Fruit fly (Drosophila melanogaster): ENCODE measurements around the gene GATAd.
A peak's percentile ranks its signal among the peaks of the same experiment; 100 is the strongest.

The GATAd gene

DNA sequence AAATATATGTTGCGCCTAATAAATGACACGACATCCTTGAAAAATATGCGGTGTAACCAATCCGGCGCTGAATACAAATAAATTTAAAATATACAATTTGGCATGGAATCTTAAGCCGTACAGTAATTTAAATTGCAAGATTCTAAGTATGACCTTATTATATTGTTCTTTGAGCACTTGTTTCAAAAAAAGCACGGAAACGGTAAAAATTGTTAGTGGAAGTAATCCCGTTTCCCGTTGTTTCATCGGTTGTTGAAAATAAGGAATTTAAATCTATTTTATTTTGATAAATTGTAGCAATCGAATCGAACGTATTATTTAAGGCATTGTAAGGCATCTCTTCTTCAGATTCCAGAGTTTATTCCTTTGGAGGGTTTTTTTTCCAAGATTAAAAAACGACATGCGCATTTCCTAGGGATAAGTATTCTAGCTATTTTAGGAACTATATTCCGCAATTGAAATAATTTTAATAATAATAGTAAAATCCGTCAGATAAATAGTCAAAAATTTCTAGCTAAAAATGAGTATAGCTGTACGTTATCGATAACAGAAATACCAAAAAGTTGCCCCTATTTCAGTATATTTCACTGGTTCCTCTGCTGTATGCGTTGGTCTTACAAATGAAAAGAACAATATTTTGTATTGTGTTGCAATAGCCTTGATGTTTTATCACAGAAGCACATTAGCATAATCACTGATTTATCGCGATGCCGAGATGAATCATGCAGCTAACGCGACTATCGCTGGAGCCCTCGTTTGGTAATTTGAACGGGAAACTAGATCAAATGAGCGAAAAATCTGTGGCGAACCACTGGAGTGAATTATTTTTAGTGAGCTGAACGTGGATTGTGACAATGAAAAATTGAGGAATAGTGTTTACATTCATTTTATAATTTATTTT is at the start of gene GATAd (continued):
- TF ChIP-seq lilli (GFP tag; optimal IDR thresholded peaks at IDR 0.05) (peak; percentile 16), CG7745 (tag; optimal IDR thresholded peaks at IDR 0.05) (no peak), pfk (GFP tag; optimal IDR thresholded peaks at IDR 0.05) (peak; percentile 83), fru (optimal IDR thresholded peaks at IDR 0.05) (no peak), tna (GFP tag; IDR thresholded peaks at IDR 0.05; ENCODE audit: partially characterized antibody) (no peak), CG9797 (GFP tag; optimal IDR thresholded peaks at IDR 0.05) (peak; percentile 52), CG15479 (GFP tag; optimal IDR thresholded peaks at IDR 0.05) (peak; percentile 64), ewg (GFP tag; optimal IDR thresholded peaks at IDR 0.05) (peak; percentile 3), gem (tag; optimal IDR thresholded peaks at IDR 0.05) (peak; percentile 26), CTCF (GFP tag; optimal IDR thresholded peaks at IDR 0.05) (peak; percentile 1), Sry-β (GFP tag; optimal IDR thresholded peaks at IDR 0.05) (peak; percentile 87), CoRest (tag; optimal IDR thresholded peaks at IDR 0.05) (peak; percentile 24), ranshi (GFP tag; IDR thresholded peaks at IDR 0.05) (no peak), CG10959 (GFP tag; IDR thresholded peaks at IDR 0.05) (no peak), CG11398 (GFP tag; optimal IDR thresholded peaks at IDR 0.05) (no peak), CG10147 (GFP tag; optimal IDR thresholded peaks at IDR 0.05) (peak; percentile 6), CG1832 (GFP tag; optimal IDR thresholded peaks at IDR 0.05) (no peak), sug (tag; optimal IDR thresholded peaks at IDR 0.05) (peak; percentile 24), crol (GFP tag; IDR thresholded peaks at IDR 0.05) (no peak), inv (GFP tag; IDR thresholded peaks at IDR 0.05; ENCODE audit: partially characterized antibody) (peak; percentile 20; the same call in 1 of the 2 replicates), CG15514 (GFP tag; optimal IDR thresholded peaks at IDR 0.05) (peak; percentile 99), CG18262 (tag; optimal IDR thresholded peaks at IDR 0.05) (peak; percentile 4), luna (GFP tag; optimal IDR thresholded peaks at IDR 0.05) (no peak), klu (GFP tag; IDR thresholded peaks at IDR 0.05) (no peak), Bgb (GFP tag; IDR thresholded peaks at IDR 0.05; ENCODE audit: partially characterized antibody) (0 out of 2 replicates have a peak, but pooled peaks have one; percentile 26), CG3995 (GFP tag; optimal IDR thresholded peaks at IDR 0.05) (peak; percentile 79), Dek (tag; optimal IDR thresholded peaks at IDR 0.05) (peak; percentile 15), CG2712 (tag; optimal IDR thresholded peaks at IDR 0.05) (peak; percentile 46), Hmr (GFP tag; optimal IDR thresholded peaks at IDR 0.05) (no peak), sens (GFP tag) (peak; percentile 67), Nf-YC (tag; optimal IDR thresholded peaks at IDR 0.05) (peak; percentile 38), YL-1 (GFP tag; optimal IDR thresholded peaks at IDR 0.05) (peak; percentile 16), phol (tag; optimal IDR thresholded peaks at IDR 0.05) (peak; percentile 13), grau (tag; optimal IDR thresholded peaks at IDR 0.05) (peak; percentile 19), CG18764 (GFP tag; optimal IDR thresholded peaks at IDR 0.05) (no peak), ssp (GFP tag; IDR thresholded peaks at IDR 0.05) (peak; percentile 21; the same call in 1 of the 2 replicates), Max (GFP tag; optimal IDR thresholded peaks at IDR 0.05) (no peak), PHDP (tag; optimal IDR thresholded peaks at IDR 0.05) (peak; percentile 19), ham (GFP tag; IDR thresholded peaks at IDR 0.05) (no peak), rib (GFP tag; IDR thresholded peaks at IDR 0.05) (no peak), CG4617 (GFP tag; optimal IDR thresholded peaks at IDR 0.05; ENCODE audit: borderline replicate concordance) (peak; percentile 77), Stat92E (GFP tag; optimal IDR thresholded peaks at IDR 0.05) (peak in 1 of 3 experiments; percentile 44), CG17328 (GFP tag; IDR thresholded peaks at IDR 0.05) (no peak), CG8924 (tag; optimal IDR thresholded peaks at IDR 0.05) (peak; percentile 46), Hr3 (GFP tag; optimal IDR thresholded peaks at IDR 0.05) (peak; percentile 12), Pdp1 (GFP tag; optimal IDR thresholded peaks at IDR 0.05) (peak in 1 of 2 experiments; percentile 2), CG12299 (tag; optimal IDR thresholded peaks at IDR 0.05) (peak; percentile 28), vvl (GFP tag; IDR thresholded peaks at IDR 0.05) (peak; percentile 69; the same call in 1 of the 2 replicates)

Data from whole organism, embryonic.